Worm (Caenorhabditis elegans): Measurements from ENCODE around the gene exp-2.

exp-2 gene

ce11 chrV:6128355-6128754 is 2.8 kb upstream of the exp-2 start:
- TF ChIP-seq aly-1 (tag; optimal IDR thresholded peaks at IDR 0.05) (no peak), sea-1 (GFP tag; conservative IDR thresholded peaks at IDR 0.05) (no peak), flt-1 (GFP tag; IDR thresholded peaks at IDR 0.05) (no peak), hnd-1 (tag; optimal IDR thresholded peaks at IDR 0.05) (no peak), tbx-11 (GFP tag; IDR thresholded peaks at IDR 0.05) (no peak), pes-1 (GFP tag; IDR thresholded peaks at IDR 0.05) (no peak), ets-7 (tag; optimal IDR thresholded peaks at IDR 0.05) (no peak), ama-1 (optimal IDR thresholded peaks at IDR 0.05) (no peak), tbx-37 (GFP tag; conservative IDR thresholded peaks at IDR 0.05) (no peak), ceh-36 (tag; optimal IDR thresholded peaks at IDR 0.05) (no peak), tra-4 (tag; optimal IDR thresholded peaks at IDR 0.05) (no peak), hmbx-1 (tag; optimal IDR thresholded peaks at IDR 0.05) (no peak), B0310.2 (tag; optimal IDR thresholded peaks at IDR 0.05) (no peak), F13C5.2 (tag; optimal IDR thresholded peaks at IDR 0.05) (no peak), ceh-13 (GFP tag; optimal IDR thresholded peaks at IDR 0.05) (no peak), hmg-4 (GFP tag; optimal IDR thresholded peaks at IDR 0.05) (no peak)

- TF ChIP-seq scrt-1 (GFP tag; IDR thresholded peaks at IDR 0.05) (no peak), tra-4 (tag; optimal IDR thresholded peaks at IDR 0.05) (no peak), aly-1 (tag; optimal IDR thresholded peaks at IDR 0.05) (no peak), ets-7 (tag; optimal IDR thresholded peaks at IDR 0.05) (no peak), flt-1 (GFP tag; IDR thresholded peaks at IDR 0.05) (no peak), tbx-11 (GFP tag; IDR thresholded peaks at IDR 0.05) (no peak), F13C5.2 (tag; optimal IDR thresholded peaks at IDR 0.05) (no peak), tbx-37 (GFP tag; conservative IDR thresholded peaks at IDR 0.05) (no peak), sea-1 (GFP tag; conservative IDR thresholded peaks at IDR 0.05) (no peak), hmg-4 (GFP tag; optimal IDR thresholded peaks at IDR 0.05) (no peak), ceh-13 (GFP tag; optimal IDR thresholded peaks at IDR 0.05) (no peak), ama-1 (optimal IDR thresholded peaks at IDR 0.05) (no peak), B0310.2 (tag; optimal IDR thresholded peaks at IDR 0.05) (no peak)
Observed at ce11 chrV:6135428-6135827, 4.2 kb downstream of the exp-2 start.

DNA sequence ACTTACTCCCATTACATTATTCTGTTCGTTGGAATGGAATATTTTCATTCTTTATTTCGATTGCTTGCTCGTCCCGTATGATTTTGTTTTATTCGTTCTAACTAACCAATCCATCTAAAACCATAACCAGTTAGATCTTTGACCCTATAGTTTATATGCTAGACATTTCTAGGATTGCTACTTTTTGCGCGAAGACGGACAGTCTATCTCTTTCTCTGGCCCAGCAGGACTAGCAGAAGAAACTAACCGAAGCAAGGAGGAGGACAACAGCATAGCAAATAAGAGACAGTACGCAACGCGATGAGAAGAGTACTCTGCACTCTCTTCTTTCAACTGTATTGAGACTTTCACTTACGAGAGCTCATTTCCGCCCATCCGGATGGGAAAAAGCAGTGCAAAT is 7.0 kb downstream of the exp-2 start:
- TF ChIP-seq ceh-36 (tag; optimal IDR thresholded peaks at IDR 0.05) (no peak), flt-1 (GFP tag; IDR thresholded peaks at IDR 0.05) (no peak), pes-1 (GFP tag; IDR thresholded peaks at IDR 0.05) (no peak), F13C5.2 (tag; optimal IDR thresholded peaks at IDR 0.05) (no peak), hmg-4 (GFP tag; optimal IDR thresholded peaks at IDR 0.05) (no peak)
